Fruit fly (Drosophila melanogaster): ENCODE results near the gene CG12236.
"Not testable (repeated sequence)": the region's sequence is repeated elsewhere in the genome, so short reads cannot be mapped to it uniquely, and the experiment has no call there.

The CG12236 gene

DNA sequence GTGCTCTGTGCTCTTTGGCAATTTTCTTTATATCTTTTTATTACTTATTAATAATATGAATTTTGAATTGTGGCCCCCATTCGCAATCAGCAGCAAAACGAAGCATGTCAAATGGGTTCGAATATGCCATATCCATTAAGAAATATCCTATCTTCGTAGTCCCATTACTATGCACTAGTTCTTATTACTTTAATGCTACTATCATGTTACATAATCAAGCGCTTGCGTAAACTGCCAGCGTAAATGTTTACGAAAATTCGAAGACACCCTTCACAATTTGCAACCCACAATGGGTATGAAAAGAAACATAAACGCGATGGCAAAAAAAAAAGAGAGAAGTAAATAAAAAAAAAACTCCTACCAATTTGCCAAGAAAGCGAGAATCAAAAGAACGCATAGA, 18.8 kb downstream of the CG12236 start:
- peak; percentile 47 for TF ChIP-seq CG17801 (GFP tag; optimal IDR thresholded peaks at IDR 0.05; ENCODE audit: partially characterized antibody)

DNA sequence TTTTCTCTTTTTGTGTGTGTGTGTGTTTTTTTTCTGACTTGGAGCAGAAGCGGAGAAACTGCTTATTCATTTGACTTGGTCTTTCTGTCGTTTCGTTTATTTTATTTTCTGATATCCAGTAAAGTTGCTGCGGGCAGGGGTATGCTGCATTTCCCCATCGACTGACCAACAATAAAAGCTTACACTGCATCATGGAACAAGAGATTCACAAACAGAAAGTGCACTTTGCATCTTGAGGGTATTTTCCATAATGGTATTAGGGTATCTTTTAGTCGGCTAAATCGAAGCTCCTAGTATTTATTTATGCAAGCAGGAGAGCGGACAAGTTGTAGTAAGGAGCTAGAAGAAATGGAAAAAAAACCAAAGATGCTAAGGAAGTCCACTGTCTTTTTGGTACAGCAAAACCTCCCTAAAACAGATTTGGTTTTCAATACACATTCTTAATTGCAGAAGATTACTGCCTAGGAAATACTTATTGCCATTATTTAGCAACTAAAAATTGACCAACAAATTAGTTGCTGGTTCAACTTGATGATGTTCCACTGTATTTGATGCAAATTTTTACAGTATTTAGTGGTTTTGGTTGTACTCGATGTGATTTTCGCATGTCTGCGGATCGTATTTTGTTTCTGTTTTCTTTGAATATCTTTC, 24.5 kb downstream of the CG12236 start:
- TF ChIP-seq CG17801 (GFP tag; optimal IDR thresholded peaks at IDR 0.05; ENCODE audit: partially characterized antibody), result peak; percentile 95

dm6 chrX:5935072-5935738, 27.3 kb downstream of the CG12236 start:
- TF ChIP-seq CG17801 (GFP tag; optimal IDR thresholded peaks at IDR 0.05; ENCODE audit: partially characterized antibody), result peak; percentile 80

DNA sequence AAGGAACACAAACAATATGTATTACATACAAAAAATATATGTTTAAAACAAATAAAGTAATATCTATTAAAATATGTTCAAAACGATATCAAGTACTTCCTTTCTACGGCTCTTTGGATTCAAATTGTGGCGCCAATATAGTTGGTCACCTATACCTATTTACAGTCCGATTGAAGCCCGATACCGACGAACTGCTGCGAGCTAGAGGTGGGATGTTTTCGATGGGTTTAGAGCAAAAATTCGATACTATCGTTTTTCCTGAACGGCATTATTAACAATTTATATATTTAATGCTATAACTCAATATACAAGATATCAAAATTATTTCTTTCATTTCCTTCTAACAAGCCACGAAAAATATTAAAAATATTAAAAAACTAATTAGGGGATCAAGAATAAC, 33.9 kb downstream of the CG12236 start:
- TF ChIP-seq CG17801 (GFP tag; optimal IDR thresholded peaks at IDR 0.05; ENCODE audit: partially characterized antibody), result no peak

DNA sequence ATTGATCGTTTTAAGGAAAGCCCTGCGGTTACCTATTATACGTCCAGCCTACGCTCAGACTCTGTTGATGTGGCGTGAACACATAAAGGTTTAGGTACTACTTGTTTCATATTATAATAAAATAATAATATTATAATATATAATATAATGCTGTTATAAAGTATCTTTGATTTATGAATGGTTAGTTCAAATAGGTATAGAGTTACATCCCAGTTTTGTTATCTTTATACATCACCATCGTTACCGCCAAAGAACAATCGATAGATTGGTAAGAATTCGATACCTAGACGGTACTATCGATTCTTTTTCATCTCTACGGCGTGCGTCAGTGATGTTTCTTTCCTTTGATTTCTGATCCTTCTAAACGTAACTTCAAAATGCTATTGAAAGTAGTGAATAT, 34.4 kb downstream of the CG12236 start, which contains the start of gene CG12728:
TSS of gene CG12728 (plus strand) at position 301 of the 400 bp plus-strand sequence.
- not testable (repeated sequence) for TF ChIP-seq CG17801 (GFP tag; optimal IDR thresholded peaks at IDR 0.05; ENCODE audit: partially characterized antibody)

DNA sequence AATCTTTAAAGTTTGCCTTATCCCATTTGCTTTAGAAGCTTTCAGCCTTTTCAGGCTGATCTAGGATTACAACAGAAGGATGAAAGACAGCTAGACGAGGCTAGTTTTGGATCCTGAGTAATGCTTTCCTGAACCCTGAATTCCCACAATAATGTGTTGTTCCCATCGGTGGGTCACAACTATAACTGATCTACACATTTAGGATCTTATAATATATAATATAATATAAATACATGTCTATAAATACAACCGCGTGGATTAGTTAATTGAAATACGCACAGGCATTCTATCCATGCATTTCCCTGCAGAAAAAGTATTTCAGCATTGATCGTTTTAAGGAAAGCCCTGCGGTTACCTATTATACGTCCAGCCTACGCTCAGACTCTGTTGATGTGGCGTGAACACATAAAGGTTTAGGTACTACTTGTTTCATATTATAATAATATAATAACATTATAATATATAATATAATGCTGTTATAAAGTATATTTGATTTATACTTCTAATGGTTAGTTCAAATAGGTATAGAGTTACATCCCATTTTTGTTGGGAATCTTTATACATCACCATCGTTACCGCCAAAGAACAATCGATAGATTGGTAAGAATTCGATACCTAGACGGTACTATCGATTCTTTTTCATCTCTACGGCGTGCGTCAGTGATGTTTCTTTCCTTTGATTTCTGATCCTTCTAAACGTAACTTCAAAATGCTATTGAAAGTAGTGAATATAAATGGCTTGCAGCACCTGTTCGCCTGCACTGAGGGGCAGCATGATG, 37.3 kb downstream of the CG12236 start, which contains the start of gene CG32756:
TSS of gene CG32756 (plus strand) at position 631 of the 779 bp plus-strand sequence.
- not testable (repeated sequence) for TF ChIP-seq CG17801 (GFP tag; optimal IDR thresholded peaks at IDR 0.05; ENCODE audit: partially characterized antibody)

- TF ChIP-seq CG17801 (GFP tag; optimal IDR thresholded peaks at IDR 0.05; ENCODE audit: partially characterized antibody), result no peak
Measured at dm6 chrX:5947870-5948498, 40.0 kb downstream of the CG12236 start, which contains the start of gene CG6041. Gene CG6041 (plus strand): TSS chrX:5948160.

DNA sequence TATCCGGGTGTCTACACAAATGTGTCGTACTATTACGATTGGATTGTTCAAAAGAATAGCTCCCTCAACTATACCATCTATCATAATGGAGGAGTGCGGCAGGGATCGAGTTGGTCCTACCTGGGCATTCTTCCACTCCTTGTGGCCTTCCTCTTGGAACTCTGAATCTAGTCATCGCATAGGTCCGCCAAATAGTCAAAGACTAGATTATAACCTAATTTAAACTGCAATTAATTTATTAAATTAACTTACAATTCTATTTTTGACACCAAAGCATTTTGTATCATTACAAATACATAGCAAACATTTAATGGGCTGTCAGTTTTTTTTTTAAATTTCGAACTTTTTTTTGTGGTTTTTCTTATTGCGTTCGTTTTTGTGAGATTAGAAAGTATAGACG, 42.0 kb downstream of the CG12236 start, which contains the start of gene CG32755:
TSS of gene CG32755 (plus strand) at position 301 of the 400 bp plus-strand sequence.
- TF ChIP-seq CG17801 (GFP tag; optimal IDR thresholded peaks at IDR 0.05; ENCODE audit: partially characterized antibody), result no peak

- no peak for TF ChIP-seq CG17801 (GFP tag; optimal IDR thresholded peaks at IDR 0.05; ENCODE audit: partially characterized antibody)
Measured at dm6 chrX:5952265-5952664, 44.3 kb downstream of the CG12236 start, which contains the start of gene CG6048. Gene CG6048 (plus strand): TSS chrX:5952565.

- no peak for TF ChIP-seq CG17801 (GFP tag; optimal IDR thresholded peaks at IDR 0.05; ENCODE audit: partially characterized antibody)
Measured at dm6 chrX:5955207-5955679, 47.3 kb downstream of the CG12236 start, which contains the start of gene CG6067. Gene CG6067 (plus strand): TSS chrX:5955629.

dm6 chrX:5956646-5957441, 48.9 kb downstream of the CG12236 start:
- no peak for TF ChIP-seq CG17801 (GFP tag; optimal IDR thresholded peaks at IDR 0.05; ENCODE audit: partially characterized antibody)

Data from ovary, adult (tissue).